Fruit fly (Drosophila melanogaster): ENCODE data around the gene CG2938.

The CG2938 gene

dm6 chrX:3964965-3965420, 28.7 kb upstream of the CG2938 start, which contains the start of gene lva (continued):
- TF ChIP-seq Scr (GFP tag; IDR thresholded peaks at IDR 0.05; ENCODE audit: partially characterized antibody) (peak; percentile 60), pzg (GFP tag; optimal IDR thresholded peaks at IDR 0.05) (peak; percentile 76), TFAM (GFP tag; optimal IDR thresholded peaks at IDR 0.05) (no peak), CG2120 (GFP tag; optimal IDR thresholded peaks at IDR 0.05) (no peak), Abd-B (GFP tag; optimal IDR thresholded peaks at IDR 0.05) (no peak), crol (GFP tag; IDR thresholded peaks at IDR 0.05) (no peak), mld (GFP tag; IDR thresholded peaks at IDR 0.05; ENCODE audit: partially characterized antibody) (0 out of 3 replicates have a peak, but pooled peaks have one; percentile 19), CG1792 (GFP tag; optimal IDR thresholded peaks at IDR 0.05) (no peak), Hr51 (GFP tag; optimal IDR thresholded peaks at IDR 0.05) (no peak), Neu2 (GFP tag; optimal IDR thresholded peaks at IDR 0.05; ENCODE audit: borderline replicate concordance) (no peak), Dek (tag; optimal IDR thresholded peaks at IDR 0.05) (no peak), CG2116 (GFP tag; optimal IDR thresholded peaks at IDR 0.05) (peak; percentile 64), wdn (GFP tag; IDR thresholded peaks at IDR 0.05) (no peak), Nf-YC (tag; optimal IDR thresholded peaks at IDR 0.05) (no peak), Bgb (GFP tag; IDR thresholded peaks at IDR 0.05; ENCODE audit: partially characterized antibody) (peak; percentile 40; the same call in 1 of the 2 replicates), NC2β (GFP tag; optimal IDR thresholded peaks at IDR 0.05) (no peak), Dref (GFP tag; IDR thresholded peaks at IDR 0.05) (peak; percentile 89), CG14710 (tag; optimal IDR thresholded peaks at IDR 0.05) (peak; percentile 51), CG7928 (GFP tag; optimal IDR thresholded peaks at IDR 0.05) (peak; percentile 98), CG17186 (GFP tag; optimal IDR thresholded peaks at IDR 0.05) (peak; percentile 74), Med (GFP tag) (peak; percentile 72), HmgD (GFP tag; optimal IDR thresholded peaks at IDR 0.05) (no peak), gfzf (GFP tag; optimal IDR thresholded peaks at IDR 0.05) (peak; percentile 22), Lim3 (GFP tag; IDR thresholded peaks at IDR 0.05) (no peak), knrl (GFP tag; IDR thresholded peaks at IDR 0.05; ENCODE audit: partially characterized antibody) (peak; percentile 14; the same call in 1 of the 3 replicates), sna (GFP tag; IDR thresholded peaks at IDR 0.05; ENCODE audit: partially characterized antibody) (0 out of 2 replicates have a peak, but pooled peaks have one; percentile 50), Sry-δ (GFP tag; optimal IDR thresholded peaks at IDR 0.05) (peak; percentile 63), hb (GFP tag; IDR thresholded peaks at IDR 0.05; ENCODE audit: partially characterized antibody) (peak; percentile 56; the same call in 1 of the 3 replicates)

DNA sequence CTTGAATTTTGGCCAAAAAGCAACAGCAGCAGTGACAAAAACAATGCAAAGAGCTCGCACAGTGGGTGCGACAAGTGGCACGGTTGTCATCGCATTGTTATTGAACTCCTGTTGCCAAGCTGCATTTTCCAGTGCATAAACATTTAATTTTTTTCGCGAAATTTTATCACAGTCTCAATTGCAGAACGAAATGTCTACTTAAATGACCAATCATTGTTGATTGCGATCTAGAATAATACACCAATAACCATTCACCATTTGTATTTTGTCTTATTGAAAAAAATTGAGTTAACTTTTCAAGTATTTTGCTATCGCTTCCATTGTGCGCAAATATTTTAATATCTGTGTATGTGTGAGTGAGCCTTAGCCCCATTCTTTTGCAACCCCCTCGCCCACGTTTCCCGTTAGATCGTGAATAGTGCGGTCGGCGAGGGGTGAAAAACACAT, 14.0 kb upstream of the CG2938 start:
- TF ChIP-seq D19B (GFP tag; optimal IDR thresholded peaks at IDR 0.05) (peak; percentile 14), fu2 (GFP tag; optimal IDR thresholded peaks at IDR 0.05) (peak; percentile 27), maf-S (GFP tag; optimal IDR thresholded peaks at IDR 0.05) (peak; percentile 6), zfh2 (GFP tag; optimal IDR thresholded peaks at IDR 0.05) (peak; percentile 59), CG3995 (GFP tag; optimal IDR thresholded peaks at IDR 0.05) (peak; percentile 27), mam (GFP tag; optimal IDR thresholded peaks at IDR 0.05) (peak; percentile 64), CG8944 (GFP tag; optimal IDR thresholded peaks at IDR 0.05) (no peak), al (GFP tag; IDR thresholded peaks at IDR 0.05) (peak; percentile 68), crc (GFP tag; optimal IDR thresholded peaks at IDR 0.05) (peak; percentile 1), ssp (GFP tag; IDR thresholded peaks at IDR 0.05) (no peak), Xrp1 (GFP tag; IDR thresholded peaks at IDR 0.05) (peak; percentile 14; the same call in 1 of the 2 replicates), CG14441 (GFP tag; IDR thresholded peaks at IDR 0.05) (0 out of 2 replicates have a peak, but pooled peaks have one; percentile 11), CG14014 (GFP tag; IDR thresholded peaks at IDR 0.05) (peak; percentile 43; the same call in 1 of the 2 replicates), CG6689 (GFP tag; IDR thresholded peaks at IDR 0.05) (peak; percentile 13; the same call in 1 of the 2 replicates), CG12769 (tag; optimal IDR thresholded peaks at IDR 0.05) (peak; percentile 44), en (GFP tag; optimal IDR thresholded peaks at IDR 0.05) (no peak), CG3065 (GFP tag; optimal IDR thresholded peaks at IDR 0.05) (no peak), Myb (GFP tag; optimal IDR thresholded peaks at IDR 0.05) (peak; percentile 29), CG9932 (GFP tag; IDR thresholded peaks at IDR 0.05) (peak; percentile 59), row (GFP tag; IDR thresholded peaks at IDR 0.05) (peak; percentile 47; the same call in 2 of the 3 replicates), CG7928 (GFP tag; optimal IDR thresholded peaks at IDR 0.05) (no peak), Dbx (GFP tag; IDR thresholded peaks at IDR 0.05) (no peak), CG30403 (GFP tag; optimal IDR thresholded peaks at IDR 0.05) (peak; percentile 41), Hsf (GFP tag; optimal IDR thresholded peaks at IDR 0.05) (peak; percentile 24)

All from whole organism, embryonic.